5 fruit fly cellular contexts compared by ENCODE assay signal in the genomic region with DNA sequence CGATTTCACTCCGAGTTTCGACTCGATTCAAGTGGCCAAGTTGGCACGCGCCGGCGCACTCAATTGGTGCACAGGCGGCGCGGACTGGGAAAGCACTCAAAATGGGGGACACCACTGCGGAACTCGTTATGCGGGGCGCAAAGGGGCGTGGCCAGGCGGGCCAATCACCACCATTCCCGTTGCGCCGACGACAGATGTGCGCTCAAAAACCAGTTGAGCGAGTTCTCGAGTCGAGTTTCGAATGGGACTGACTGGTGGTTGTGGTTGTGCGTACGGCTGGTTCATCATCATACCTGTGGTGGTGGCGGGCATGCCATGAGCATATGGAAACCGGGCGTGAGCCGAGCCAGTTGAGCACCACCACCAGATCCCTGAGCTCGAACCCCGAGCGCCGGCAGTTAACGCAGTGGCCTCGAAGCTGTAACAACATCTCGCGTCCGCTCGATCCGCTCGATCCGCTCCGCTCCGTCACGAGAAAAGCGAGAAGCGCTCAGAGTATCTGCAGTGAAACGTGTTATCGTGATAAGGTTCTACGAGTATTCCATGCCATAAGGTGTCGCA.
TF ChIP-seq lines count a peak whose summit lies in the region.

A gene (plus strand): TSS at position 392 of the 561 bp plus-strand sequence.

- no peak for TF ChIP-seq CTCF in whole organism, embryonic (GFP tag; optimal IDR thresholded peaks at IDR 0.05; lab: Kevin White, UChicago)

TF ChIP-seq in whole organism, 6 proteins besides CTCF, POLR2A, EP300 and RAD21:
- no peak for TF ChIP-seq CG8478 (optimal IDR thresholded peaks at IDR 0.05; lab: Kevin White, UChicago)
- TF ChIP-seq Dll (optimal IDR thresholded peaks at IDR 0.05; lab: Kevin White, UChicago) = peak; percentile 89

TF ChIP-seq in whole organism, embryonic, 481 proteins besides CTCF, POLR2A, EP300 and RAD21 (continues in another document):
- TF ChIP-seq Trl (optimal IDR thresholded peaks at IDR 0.05; lab: Kevin White, UChicago) (peak in 1 of 2 experiments; percentile 8), Trl (GFP tag; optimal IDR thresholded peaks at IDR 0.05; lab: Kevin White, UChicago) (no peak), CG10543 (GFP tag; optimal IDR thresholded peaks at IDR 0.05; lab: Kevin White, UChicago) (peak; percentile 3), CG9932 (GFP tag; IDR thresholded peaks at IDR 0.05; lab: Robert Waterston, UW) (0 out of 2 replicates have a peak, but pooled peaks have one; percentile 23), CG14710 (tag; optimal IDR thresholded peaks at IDR 0.05; lab: Kevin White, UChicago) (no peak), trem (tag; optimal IDR thresholded peaks at IDR 0.05; lab: Kevin White, UChicago) (no peak), CG12155 (GFP tag; optimal IDR thresholded peaks at IDR 0.05; lab: Kevin White, UChicago) (no peak), fd3F (GFP tag; optimal IDR thresholded peaks at IDR 0.05; lab: Kevin White, UChicago) (no peak), Nf-YC (tag; optimal IDR thresholded peaks at IDR 0.05; lab: Kevin White, UChicago) (peak; percentile 98), E2f2 (GFP tag; IDR thresholded peaks at IDR 0.05; lab: Robert Waterston, UW) (peak; percentile 18; the same call in 1 of the 2 replicates), D19A (tag; optimal IDR thresholded peaks at IDR 0.05; lab: Kevin White, UChicago) (no peak), ac (GFP tag; optimal IDR thresholded peaks at IDR 0.05; lab: Kevin White, UChicago) (peak; percentile 19), Gsc (GFP tag; IDR thresholded peaks at IDR 0.05; lab: Robert Waterston, UW) (no peak), Hr39 (optimal IDR thresholded peaks at IDR 0.05; lab: Kevin White, UChicago) (no peak), psq (GFP tag; optimal IDR thresholded peaks at IDR 0.05; lab: Kevin White, UChicago) (no peak), Nf-YA (GFP tag; IDR thresholded peaks at IDR 0.05; lab: Robert Waterston, UW) (peak; percentile 74), CG6791 (GFP tag; IDR thresholded peaks at IDR 0.05; lab: Robert Waterston, UW; ENCODE audit: partially characterized antibody) (peak; percentile 46; the same call in 1 of the 3 replicates), cg (GFP tag; optimal IDR thresholded peaks at IDR 0.05; lab: Kevin White, UChicago) (peak; percentile 63), h (optimal IDR thresholded peaks at IDR 0.05; lab: Kevin White, UChicago) (no peak), CG11085 (GFP tag; IDR thresholded peaks at IDR 0.05; lab: Robert Waterston, UW) (no peak)

TF ChIP-seq in whole organism, prepupa, 60 proteins besides CTCF, POLR2A, EP300 and RAD21 (continues in another document):
- TF ChIP-seq svp (GFP tag; lab: Kevin White, UChicago) = no peak
- TF ChIP-seq CG15336 (GFP tag; IDR thresholded peaks at IDR 0.05; lab: Robert Waterston, UW) = peak; percentile 35; the same call in 1 of the 2 replicates
- TF ChIP-seq CG6792 (GFP tag; optimal IDR thresholded peaks at IDR 0.05; lab: Kevin White, UChicago) = no peak
- TF ChIP-seq fd85E (GFP tag; optimal IDR thresholded peaks at IDR 0.05; lab: Kevin White, UChicago) = no peak
- TF ChIP-seq salr (GFP tag; optimal IDR thresholded peaks at IDR 0.05; lab: Kevin White, UChicago) = no peak
- no peak for TF ChIP-seq CG7368 (GFP tag; optimal IDR thresholded peaks at IDR 0.05; lab: Kevin White, UChicago)
- no peak for TF ChIP-seq cyc (GFP tag; optimal IDR thresholded peaks at IDR 0.05; lab: Kevin White, UChicago)
- TF ChIP-seq OdsH (GFP tag; optimal IDR thresholded peaks at IDR 0.05; lab: Kevin White, UChicago) = no peak
- no peak for TF ChIP-seq CG11902 (GFP tag; optimal IDR thresholded peaks at IDR 0.05; lab: Kevin White, UChicago)
- TF ChIP-seq CG1621 (tag; optimal IDR thresholded peaks at IDR 0.05; lab: Kevin White, UChicago) = peak; percentile 34
- no peak for TF ChIP-seq Ets21C (GFP tag; optimal IDR thresholded peaks at IDR 0.05; lab: Kevin White, UChicago)
- TF ChIP-seq Gug (GFP tag; IDR thresholded peaks at IDR 0.05; lab: Robert Waterston, UW) = no peak
- TF ChIP-seq CG3032 (tag; optimal IDR thresholded peaks at IDR 0.05; lab: Kevin White, UChicago) = no peak
- no peak for TF ChIP-seq CG4318 (GFP tag; optimal IDR thresholded peaks at IDR 0.05; lab: Kevin White, UChicago)
- TF ChIP-seq esn (GFP tag; optimal IDR thresholded peaks at IDR 0.05; lab: Kevin White, UChicago) = peak; percentile 10
- TF ChIP-seq fkh (GFP tag; optimal IDR thresholded peaks at IDR 0.05; lab: Kevin White, UChicago) = no peak
- TF ChIP-seq Sox14 (GFP tag; optimal IDR thresholded peaks at IDR 0.05; lab: Kevin White, UChicago) = no peak
- no peak for TF ChIP-seq Hr4 (GFP tag; optimal IDR thresholded peaks at IDR 0.05; lab: Kevin White, UChicago)
- TF ChIP-seq pdm3 (GFP tag; optimal IDR thresholded peaks at IDR 0.05; lab: Kevin White, UChicago) = no peak
- TF ChIP-seq Lpt (GFP tag; optimal IDR thresholded peaks at IDR 0.05; lab: Kevin White, UChicago) = no peak
- no peak; the same call in 2 of the 3 replicates for TF ChIP-seq CG8119 (GFP tag; IDR thresholded peaks at IDR 0.05; lab: Robert Waterston, UW)
- TF ChIP-seq CG31627 (GFP tag; optimal IDR thresholded peaks at IDR 0.05; lab: Kevin White, UChicago) = no peak

TF ChIP-seq in whole organism, pupa, 21 proteins besides CTCF, POLR2A, EP300 and RAD21:
- TF ChIP-seq CG12605 (GFP tag; IDR thresholded peaks at IDR 0.05; lab: Robert Waterston, UW) (peak; percentile 40; the same call in 1 of the 2 replicates), CG8159 (tag; optimal IDR thresholded peaks at IDR 0.05; lab: Kevin White, UChicago) (no peak), CG17806 (tag; optimal IDR thresholded peaks at IDR 0.05; lab: Kevin White, UChicago) (no peak), fd96Ca (GFP tag; IDR thresholded peaks at IDR 0.05; lab: Robert Waterston, UW) (0 out of 3 replicates have a peak, but pooled peaks have one; percentile 18), rn (GFP tag; IDR thresholded peaks at IDR 0.05; lab: Robert Waterston, UW) (no peak), CG13204 (GFP tag; optimal IDR thresholded peaks at IDR 0.05; lab: Kevin White, UChicago) (peak; percentile 50), Pif1B (GFP tag; optimal IDR thresholded peaks at IDR 0.05; lab: Kevin White, UChicago) (peak; percentile 3)
TF ChIP-seq in whole organism, pupa: peak in this region for 4.

TF ChIP-seq in whole organism, wandering third instar larva, 38 proteins besides CTCF, POLR2A, EP300 and RAD21:
- TF ChIP-seq rgr (GFP tag; optimal IDR thresholded peaks at IDR 0.05; lab: Kevin White, UChicago) (no peak), pan (optimal IDR thresholded peaks at IDR 0.05; lab: Kevin White, UChicago) (no peak), foxo (GFP tag; optimal IDR thresholded peaks at IDR 0.05; lab: Kevin White, UChicago) (no peak), tai (GFP tag; optimal IDR thresholded peaks at IDR 0.05; lab: Kevin White, UChicago) (no peak), jim (GFP tag; optimal IDR thresholded peaks at IDR 0.05; lab: Kevin White, UChicago) (no peak), N (GFP tag; optimal IDR thresholded peaks at IDR 0.05; lab: Kevin White, UChicago) (no peak), Dfd (GFP tag; optimal IDR thresholded peaks at IDR 0.05; lab: Kevin White, UChicago) (no peak), h (GFP tag; optimal IDR thresholded peaks at IDR 0.05; lab: Kevin White, UChicago) (peak; percentile 67), Hnf4 (GFP tag; optimal IDR thresholded peaks at IDR 0.05; lab: Kevin White, UChicago) (no peak), Mio (GFP tag; optimal IDR thresholded peaks at IDR 0.05; lab: Kevin White, UChicago) (no peak), Vsx2 (GFP tag; optimal IDR thresholded peaks at IDR 0.05; lab: Kevin White, UChicago; ENCODE audit: partially characterized antibody) (peak; percentile 96), psq (GFP tag; optimal IDR thresholded peaks at IDR 0.05; lab: Kevin White, UChicago) (no peak), sv (GFP tag; optimal IDR thresholded peaks at IDR 0.05; lab: Kevin White, UChicago) (no peak), Myc (optimal IDR thresholded peaks at IDR 0.05; lab: Kevin White, UChicago) (no peak), woc (GFP tag; optimal IDR thresholded peaks at IDR 0.05; lab: Kevin White, UChicago) (no peak), sage (GFP tag; optimal IDR thresholded peaks at IDR 0.05; lab: Kevin White, UChicago) (no peak), CG9705 (GFP tag; optimal IDR thresholded peaks at IDR 0.05; lab: Kevin White, UChicago) (no peak), Jra (GFP tag; optimal IDR thresholded peaks at IDR 0.05; lab: Kevin White, UChicago) (peak; percentile 27), CG32264 (GFP tag; optimal IDR thresholded peaks at IDR 0.05; lab: Kevin White, UChicago) (no peak), Rel (GFP tag; optimal IDR thresholded peaks at IDR 0.05; lab: Kevin White, UChicago) (no peak), Rel (tag; optimal IDR thresholded peaks at IDR 0.05; lab: Kevin White, UChicago) (no peak), HLH106 (tag; optimal IDR thresholded peaks at IDR 0.05; lab: Kevin White, UChicago) (no peak), OdsH (GFP tag; optimal IDR thresholded peaks at IDR 0.05; lab: Kevin White, UChicago) (no peak), Abd-B (GFP tag; optimal IDR thresholded peaks at IDR 0.05; lab: Kevin White, UChicago) (no peak), dmrt93B (GFP tag; optimal IDR thresholded peaks at IDR 0.05; lab: Kevin White, UChicago) (no peak), CrebA (GFP tag; optimal IDR thresholded peaks at IDR 0.05; lab: Kevin White, UChicago; ENCODE audit: borderline replicate concordance) (peak; percentile 67), br (GFP tag; optimal IDR thresholded peaks at IDR 0.05; lab: Kevin White, UChicago) (no peak), Hr83 (GFP tag; optimal IDR thresholded peaks at IDR 0.05; lab: Kevin White, UChicago; ENCODE audit: poor library complexity, severe bottlenecking) (no peak), Dif (GFP tag; optimal IDR thresholded peaks at IDR 0.05; lab: Kevin White, UChicago; ENCODE audit: partially characterized antibody) (peak; percentile 93), Sp1 (GFP tag; optimal IDR thresholded peaks at IDR 0.05; lab: Kevin White, UChicago) (no peak), GATAd (GFP tag; optimal IDR thresholded peaks at IDR 0.05; lab: Kevin White, UChicago) (no peak), dsf (GFP tag; optimal IDR thresholded peaks at IDR 0.05; lab: Kevin White, UChicago; ENCODE audit: borderline replicate concordance) (no peak), brk (GFP tag; optimal IDR thresholded peaks at IDR 0.05; lab: Kevin White, UChicago) (no peak), dl (GFP tag; optimal IDR thresholded peaks at IDR 0.05; lab: Kevin White, UChicago; ENCODE audit: insufficient read depth in 1 of 2, partially characterized antibody in 2 of 2) (peak in 1 of 2 experiments; percentile 54), usp (GFP tag; optimal IDR thresholded peaks at IDR 0.05; lab: Kevin White, UChicago) (no peak), fru (GFP tag; optimal IDR thresholded peaks at IDR 0.05; lab: Kevin White, UChicago) (peak; percentile 14), ey (GFP tag; optimal IDR thresholded peaks at IDR 0.05; lab: Kevin White, UChicago) (no peak), lola (GFP tag; optimal IDR thresholded peaks at IDR 0.05; lab: Kevin White, UChicago) (no peak), Hr78 (GFP tag; optimal IDR thresholded peaks at IDR 0.05; lab: Kevin White, UChicago) (no peak)
TF ChIP-seq in whole organism, wandering third instar larva: peak in this region for 7.
